Worm (Caenorhabditis elegans): Measurements from ENCODE around the gene hrpk-2.
"Not testable (repeated sequence)": the region's sequence is repeated elsewhere in the genome, so short reads cannot be mapped to it uniquely, and the experiment has no call there.

DNA sequence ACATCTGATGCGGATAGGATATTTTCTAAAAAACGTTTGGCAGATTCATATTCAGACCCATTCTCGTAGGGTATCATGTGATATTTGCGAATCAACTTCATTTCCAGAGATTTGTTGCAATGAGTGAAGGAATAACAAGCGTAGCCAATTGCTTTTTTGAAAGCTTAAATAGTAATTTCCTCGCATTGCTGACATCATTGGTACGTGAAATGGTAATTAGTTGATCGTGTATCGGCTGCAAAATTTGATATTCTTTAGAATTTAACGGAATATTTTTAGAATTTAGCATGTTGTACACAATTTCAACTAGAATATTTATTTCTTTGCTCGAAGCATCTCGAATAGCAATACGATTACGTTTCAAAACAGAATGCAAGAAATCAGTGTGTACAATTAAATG is 24.3 kb upstream of the hrpk-2 start, which contains the start of gene F54H12.4:
- not testable (repeated sequence) for TF ChIP-seq aly-2 (tag; optimal IDR thresholded peaks at IDR 0.05); nhr-11 (tag; optimal IDR thresholded peaks at IDR 0.05); ceh-82 (tag; optimal IDR thresholded peaks at IDR 0.05); blmp-1 (tag; optimal IDR thresholded peaks at IDR 0.05; ENCODE audit: insufficient read depth); ztf-11 (tag; optimal IDR thresholded peaks at IDR 0.05); gmeb-1 (tag; optimal IDR thresholded peaks at IDR 0.05)

Measured in whole organism, L2 larva.